Worm (Caenorhabditis elegans) whole organism, late embryonic: Measurements from ENCODE around the gene C01G12.9.

ENCODE experiments used
- F13H6.1 ChIP-seq: sonication (generic microtip); optimal IDR thresholded peaks from 2 replicates; lab custom pipeline; 2016; ENCODE audit warnings: missing genetic modification characterization, missing compliant biosample characterization
- ama-1 ChIP-seq: fragments of 150-350 bp; optimal IDR thresholded peaks from 2 replicates; lab custom pipeline; 2014
- ceh-14 ChIP-seq: sonication (generic microtip); optimal IDR thresholded peaks from 2 replicates; lab custom pipeline; 2016; ENCODE audit warnings: missing genotype, missing genetic modification characterization, missing compliant biosample characterization
- ceh-22 ChIP-seq: sonication (generic microtip); optimal IDR thresholded peaks from 2 replicates; lab custom pipeline; 2017; ENCODE audit warnings: missing biosample characterization, missing genetic modification characterization
- ceh-9 ChIP-seq: sonication (generic microtip); optimal IDR thresholded peaks from 2 replicates; lab custom pipeline; 2016; ENCODE audit warnings: mild to moderate bottlenecking, missing genetic modification characterization, inconsistent platforms, missing compliant biosample characterization
- gmeb-2 ChIP-seq: sonication (generic microtip); optimal IDR thresholded peaks from 2 replicates; lab custom pipeline; 2016; ENCODE audit warnings: missing genetic modification characterization, inconsistent platforms, missing compliant biosample characterization
- hlh-13 ChIP-seq: fragments of 200-800 bp; sonication (Bioruptor generic); optimal IDR thresholded peaks from 2 replicates; lab custom pipeline; 2018; ENCODE audit warnings: mild to moderate bottlenecking, missing genetic modification characterization, missing compliant biosample characterization
- madf-2 ChIP-seq: sonication (generic microtip); optimal IDR thresholded peaks from 2 replicates; lab custom pipeline; 2017; ENCODE audit warnings: missing genetic modification characterization, missing compliant biosample characterization
- nhr-11 ChIP-seq: fragments of 150-350 bp; optimal IDR thresholded peaks from 2 replicates; lab custom pipeline; 2014; ENCODE audit warnings: missing biosample characterization, missing genetic modification characterization
- unc-86 ChIP-seq: sonication (generic microtip); optimal IDR thresholded peaks from 2 replicates; lab custom pipeline; 2016; ENCODE audit warnings: missing genetic modification characterization, missing compliant biosample characterization

DNA sequence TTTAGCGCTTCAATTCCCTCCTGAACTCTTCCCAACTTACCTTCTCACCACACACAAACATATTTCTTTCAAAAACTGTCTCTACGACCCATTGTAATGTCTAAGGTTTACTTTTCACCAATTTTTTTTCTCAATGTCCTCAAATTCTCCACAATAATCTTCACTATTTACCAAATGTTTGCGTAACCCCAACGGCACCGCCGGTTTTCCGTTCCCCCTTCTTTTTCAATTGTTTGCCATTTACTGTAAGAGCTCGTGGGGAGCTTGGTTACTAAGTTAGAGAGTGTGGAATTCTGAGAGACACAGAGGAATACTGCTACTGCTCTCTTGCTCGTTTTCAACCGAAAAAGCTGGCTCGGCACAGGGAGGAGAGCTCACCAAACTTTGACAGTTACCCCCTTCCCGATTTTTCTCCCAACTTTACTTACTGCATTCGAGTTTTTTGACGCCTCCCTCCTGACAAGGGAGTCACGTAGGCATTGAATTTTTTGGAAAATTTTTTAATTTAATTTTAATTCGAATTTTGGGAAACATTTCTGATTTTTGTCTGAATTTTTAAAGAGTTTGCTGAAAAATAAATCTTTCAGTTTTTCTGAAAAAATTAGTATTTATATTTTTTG lies 8.2 kb upstream of the C01G12.9 start:
- TF ChIP-seq nhr-11 (tag; lab: Kevin White, UChicago) (no peak), ceh-14 (no peak), gmeb-2 (no peak), F13H6.1 (tag; lab: Kevin White, UChicago) (no peak), hlh-13 (GFP tag; lab: Kevin White, UChicago) (no peak), ama-1 (lab: Kevin White, UChicago) (no peak), madf-2 (no peak), ceh-22 (tag; lab: Kevin White, UChicago) (no peak), ceh-9 (tag; lab: Kevin White, UChicago) (no peak), unc-86 (tag; lab: Kevin White, UChicago) (no peak)
